Fruit fly (Drosophila melanogaster) whole organism, prepupa: ENCODE data around the gene spdo.
A peak's percentile ranks its signal among the peaks of the same experiment; 100 is the strongest.

ENCODE experiments used
- Blimp-1 ChIP-seq: fragments of 200-800 bp; sonication (Bioruptor generic); optimal IDR thresholded peaks from 3 replicates; lab custom pipeline; 2017; ENCODE audit warnings: missing biosample characterization, missing genetic modification characterization, mild to moderate bottlenecking, moderate library complexity, missing genetic modification reagents
- CG10631 ChIP-seq: fragments of 200-800 bp; sonication (Bioruptor generic); optimal IDR thresholded peaks from 2 replicates; lab custom pipeline; 2016; ENCODE audit warnings: missing biosample characterization, missing genetic modification characterization
- CG10669 ChIP-seq: fragments of 200-800 bp; sonication (Bioruptor generic); optimal IDR thresholded peaks from 3 replicates; lab custom pipeline; 2018; ENCODE audit warnings: missing biosample characterization, mild to moderate bottlenecking, missing genetic modification characterization, moderate library complexity
- CG11762 ChIP-seq: fragments of 200-800 bp; sonication (Bioruptor generic); optimal IDR thresholded peaks from 3 replicates; lab custom pipeline; 2016; ENCODE audit warnings: missing biosample characterization, missing genetic modification characterization; ENCODE audit not compliant: insufficient read depth
- CG11902 ChIP-seq: fragments of 200-800 bp; sonication (Bioruptor generic); optimal IDR thresholded peaks from 3 replicates; lab custom pipeline; 2016; ENCODE audit warnings: missing biosample characterization, missing genetic modification characterization
- CG15336 ChIP-seq: fragments of 200-800 bp; sonication (Bioruptor generic); IDR thresholded peaks from 2 replicates; pipeline ENCODE4 v1.3.6; 2022; ENCODE audit warnings: missing biosample characterization, missing genetic modification characterization
- CG1621 ChIP-seq: fragments of 200-800 bp; sonication (Bioruptor generic); optimal IDR thresholded peaks from 3 replicates; lab custom pipeline; 2018; ENCODE audit warnings: missing biosample characterization, mild to moderate bottlenecking, missing genetic modification characterization
- CG16779 ChIP-seq: fragments of 200-800 bp; sonication (Bioruptor generic); optimal IDR thresholded peaks from 3 replicates; lab custom pipeline; 2017; ENCODE audit warnings: missing biosample characterization, mild to moderate bottlenecking, missing genetic modification characterization
- CG3032 ChIP-seq: fragments of 200-800 bp; optimal IDR thresholded peaks from 2 replicates; lab custom pipeline; 2019; ENCODE audit warnings: missing biosample characterization, mild to moderate bottlenecking, missing genetic modification characterization, moderate library complexity
- CG31627 ChIP-seq: fragments of 200-800 bp; sonication (Bioruptor generic); optimal IDR thresholded peaks from 3 replicates; lab custom pipeline; 2016; ENCODE audit warnings: missing biosample characterization, missing genetic modification characterization
- CG32006 ChIP-seq: fragments of 200-800 bp; sonication (Bioruptor generic); optimal IDR thresholded peaks from 3 replicates; lab custom pipeline; 2017; ENCODE audit warnings: missing biosample characterization, mild to moderate bottlenecking, missing genetic modification characterization
- CG3919 ChIP-seq: fragments of 200-800 bp; sonication (Bioruptor generic); optimal IDR thresholded peaks from 3 replicates; lab custom pipeline; 2016; ENCODE audit warnings: missing biosample characterization, missing genetic modification characterization
- CG4318 ChIP-seq: fragments of 200-800 bp; sonication (Bioruptor generic); optimal IDR thresholded peaks from 3 replicates; lab custom pipeline; 2017; ENCODE audit warnings: missing biosample characterization, mild to moderate bottlenecking, missing genetic modification characterization
- CG6276 ChIP-seq: fragments of 200-800 bp; sonication (Bioruptor generic); optimal IDR thresholded peaks from 2 replicates; lab custom pipeline; 2017; ENCODE audit warnings: missing biosample characterization, mild to moderate bottlenecking, missing genetic modification characterization
- CG7368 ChIP-seq: fragments of 200-800 bp; sonication (Bioruptor generic); optimal IDR thresholded peaks from 3 replicates; lab custom pipeline; 2016; ENCODE audit warnings: missing biosample characterization, missing genetic modification characterization
- CG8119 ChIP-seq: fragments of 200-800 bp; sonication (Bioruptor generic); IDR thresholded peaks from 3 replicates; pipeline ENCODE4 v1.3.6; 2022; ENCODE audit warnings: missing biosample characterization, missing genetic modification characterization
- CG8319 ChIP-seq: fragments of 200-800 bp; sonication (Bioruptor generic); optimal IDR thresholded peaks from 3 replicates; lab custom pipeline; 2016; ENCODE audit warnings: missing biosample characterization, missing genetic modification characterization
- CG8632 ChIP-seq: fragments of 200-800 bp; sonication (Bioruptor generic); optimal IDR thresholded peaks from 3 replicates; lab custom pipeline; 2016; ENCODE audit warnings: missing biosample characterization, missing genetic modification characterization
- Eip75B ChIP-seq: fragments of 200-800 bp; sonication (Bioruptor generic); optimal IDR thresholded peaks from 3 replicates; lab custom pipeline; 2016; ENCODE audit warnings: missing biosample characterization, missing genetic modification characterization
- Eip78C ChIP-seq: fragments of 200-800 bp; sonication (Bioruptor generic); peaks from one replicate; lab custom pipeline; 2016; ENCODE audit warnings: missing biosample characterization, missing genetic modification characterization
- Eip93F ChIP-seq: fragments of 200-800 bp; sonication (Bioruptor generic); optimal IDR thresholded peaks from 2 replicates; lab custom pipeline; 2016; ENCODE audit warnings: missing biosample characterization, mild to moderate bottlenecking, missing genetic modification characterization
- Ets96B ChIP-seq: fragments of 200-800 bp; optimal IDR thresholded peaks from 2 replicates; lab custom pipeline; 2019; ENCODE audit warnings: missing biosample characterization, mild to moderate bottlenecking, missing genetic modification characterization, moderate library complexity
- Hr38 ChIP-seq: sonication (Bioruptor generic); optimal IDR thresholded peaks from 2 replicates; lab custom pipeline; 2016; ENCODE audit warnings: missing biosample characterization, missing genetic modification characterization
- Hr4 ChIP-seq: fragments of 200-800 bp; sonication (Bioruptor generic); optimal IDR thresholded peaks from 3 replicates; lab custom pipeline; 2016; ENCODE audit warnings: missing biosample characterization, missing genetic modification characterization
- Lpt ChIP-seq: fragments of 200-800 bp; sonication (Bioruptor generic); optimal IDR thresholded peaks from 3 replicates; lab custom pipeline; 2016; ENCODE audit warnings: missing biosample characterization, missing genetic modification characterization
- Smox ChIP-seq: fragments of 200-800 bp; sonication (Bioruptor generic); optimal IDR thresholded peaks from 3 replicates; lab custom pipeline; 2016; ENCODE audit warnings: missing biosample characterization, missing genetic modification characterization
- Sox14 ChIP-seq: fragments of 200-800 bp; sonication (Bioruptor generic); optimal IDR thresholded peaks from 3 replicates; lab custom pipeline; 2016; ENCODE audit warnings: missing biosample characterization, missing genetic modification characterization
- Sox15 ChIP-seq: fragments of 200-800 bp; sonication (Bioruptor generic); optimal IDR thresholded peaks from 3 replicates; lab custom pipeline; 2016; ENCODE audit warnings: missing biosample characterization, missing genetic modification characterization
- achi ChIP-seq: fragments of 200-800 bp; sonication (Bioruptor generic); optimal IDR thresholded peaks from 3 replicates; lab custom pipeline; 2016; ENCODE audit warnings: missing biosample characterization, missing genetic modification characterization
- cyc ChIP-seq: fragments of 200-800 bp; sonication (Bioruptor generic); optimal IDR thresholded peaks from 3 replicates; lab custom pipeline; 2016; ENCODE audit warnings: missing biosample characterization, missing genetic modification characterization
- dac ChIP-seq: fragments of 200-800 bp; sonication (Bioruptor generic); optimal IDR thresholded peaks from 2 replicates; lab custom pipeline; 2017; ENCODE audit warnings: missing biosample characterization, mild to moderate bottlenecking, missing genetic modification characterization
- eg ChIP-seq: fragments of 200-800 bp; sonication (Bioruptor generic); IDR thresholded peaks from 3 replicates; pipeline ENCODE4 v1.3.6; 2022; ENCODE audit warnings: missing biosample characterization, missing genetic modification characterization
- fd85E ChIP-seq: fragments of 200-800 bp; sonication (Bioruptor generic); optimal IDR thresholded peaks from 3 replicates; lab custom pipeline; 2016; ENCODE audit warnings: missing biosample characterization, missing genetic modification characterization
- fkh ChIP-seq: fragments of 200-800 bp; sonication (Bioruptor generic); optimal IDR thresholded peaks from 3 replicates; lab custom pipeline; 2017; ENCODE audit warnings: missing biosample characterization, mild to moderate bottlenecking, missing genetic modification characterization, moderate library complexity
- lz ChIP-seq: fragments of 200-800 bp; sonication (Bioruptor generic); optimal IDR thresholded peaks from 3 replicates; lab custom pipeline; 2016; ENCODE audit warnings: missing biosample characterization, missing genetic modification characterization
- net ChIP-seq: fragments of 200-800 bp; sonication (Bioruptor generic); optimal IDR thresholded peaks from 3 replicates; lab custom pipeline; 2016; ENCODE audit warnings: missing biosample characterization, missing genetic modification characterization
- pdm3 ChIP-seq: fragments of 200-800 bp; sonication (Bioruptor generic); optimal IDR thresholded peaks from 3 replicates; lab custom pipeline; 2016; ENCODE audit warnings: missing biosample characterization, missing genetic modification characterization
- salr ChIP-seq, 2 experiments: fragments of 200-800 bp; sonication (Bioruptor generic); optimal IDR thresholded peaks; 3 replicates each; lab custom pipeline; 2016 to 2018; ENCODE audit warnings: missing biosample characterization in 2 of 2, missing genetic modification characterization in 2 of 2, mild to moderate bottlenecking in 1 of 2
- svp ChIP-seq: fragments of 200-800 bp; sonication (Bioruptor generic); peaks from one replicate; lab custom pipeline; 2016; ENCODE audit warnings: missing biosample characterization, missing genetic modification characterization
- topi ChIP-seq: fragments of 200-800 bp; sonication (Bioruptor generic); optimal IDR thresholded peaks from 3 replicates; lab custom pipeline; 2016; ENCODE audit warnings: missing biosample characterization, missing genetic modification characterization
- vri ChIP-seq: fragments of 200-800 bp; sonication (Bioruptor generic); optimal IDR thresholded peaks from 3 replicates; lab custom pipeline; 2016; ENCODE audit warnings: missing biosample characterization, mild to moderate bottlenecking, missing genetic modification characterization

spdo gene

dm6 chr3R:30488663-30489062 lies 12.2 kb downstream of the spdo start, which contains the start of gene Jon99Fi:
Gene Jon99Fi (plus strand): TSS chr3R:30488963.
- TF ChIP-seq CG4318 (GFP tag; lab: Kevin White, UChicago) (no peak), CG1621 (no peak), dac (GFP tag; lab: Kevin White, UChicago) (no peak), CG3919 (GFP tag; lab: Kevin White, UChicago) (no peak), CG11902 (GFP tag; lab: Kevin White, UChicago) (no peak), Eip78C (GFP tag; lab: Kevin White, UChicago) (no peak), topi (no peak), CG10669 (GFP tag; lab: Kevin White, UChicago) (no peak), svp (GFP tag; lab: Kevin White, UChicago) (no peak), CG8319 (GFP tag; lab: Kevin White, UChicago) (no peak), fkh (GFP tag; lab: Kevin White, UChicago) (no peak)

DNA sequence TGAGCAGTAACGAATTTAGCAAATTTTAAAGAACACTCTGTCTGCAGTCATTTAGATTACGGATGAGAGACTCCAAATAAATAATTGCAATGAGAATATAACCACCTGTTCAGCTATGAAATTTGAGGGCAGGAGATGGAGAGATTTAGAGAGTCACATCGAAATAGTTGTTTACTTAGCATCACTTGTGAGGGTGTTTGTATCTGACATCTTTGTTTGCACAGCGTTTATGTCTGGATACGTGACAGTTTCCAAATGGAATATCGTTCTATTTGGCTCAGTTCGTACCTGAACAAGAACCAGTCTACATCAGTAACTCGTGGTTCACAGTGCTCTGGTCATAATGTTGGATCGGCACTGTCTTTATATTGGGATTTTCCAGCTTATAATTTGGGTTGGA lies 13.3 kb downstream of the spdo start, which contains the start of gene PH4alphaSG2:
Gene PH4alphaSG2 (plus strand): TSS at position 278 of the 400 bp plus-strand sequence.
- TF ChIP-seq CG15336 (GFP tag; lab: Robert Waterston, UW) (no peak), Hr4 (no peak), fkh (GFP tag; lab: Kevin White, UChicago) (peak; percentile 43)

- TF ChIP-seq Blimp-1 (GFP tag; lab: Kevin White, UChicago) (peak; percentile 33), svp (GFP tag; lab: Kevin White, UChicago) (peak; percentile 23), Hr38 (no peak), salr (GFP tag; optimal IDR thresholded peaks at IDR 0.05; lab: Kevin White, UChicago) (no peak)
- TF ChIP-seq, all 60 proteins: peak for 2
Measured at dm6 chr3R:30496103-30496858, 19.8 kb downstream of the spdo start, which contains the start of gene PH4alphaMP. Gene PH4alphaMP (minus strand): TSS chr3R:30496153.

- no peak for TF ChIP-seq Sox15 (GFP tag; lab: Kevin White, UChicago)
Measured at dm6 chr3R:30500226-30500625, 23.7 kb downstream of the spdo start, which contains the start of gene PH4alphaNE1. Gene PH4alphaNE1 (minus strand): TSS chr3R:30500326.

DNA sequence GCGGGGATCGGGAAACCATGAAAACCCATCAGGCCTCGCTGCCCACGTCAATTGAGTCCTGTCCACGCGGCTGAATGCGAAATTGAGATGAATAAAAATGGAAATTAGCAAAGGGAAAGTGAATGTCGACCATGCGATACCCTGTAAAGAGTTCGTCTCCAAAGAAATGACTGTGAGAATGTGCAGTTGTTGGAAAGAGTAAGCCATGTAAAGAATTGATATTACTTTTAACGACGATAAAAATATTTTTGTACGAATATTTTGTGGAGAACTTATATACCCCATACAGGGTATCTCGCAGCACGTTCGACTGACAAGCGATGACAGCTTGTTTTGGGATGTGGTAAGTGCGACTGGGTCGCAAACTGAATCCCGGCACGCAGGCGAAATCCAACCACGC lies 24.7 kb downstream of the spdo start:
- TF ChIP-seq CG16779 (tag; lab: Kevin White, UChicago): peak; percentile 21
- TF ChIP-seq svp (GFP tag; lab: Kevin White, UChicago): peak; percentile 86
- peak; percentile 76 for TF ChIP-seq eg (GFP tag; lab: Robert Waterston, UW)
- peak; percentile 37 for TF ChIP-seq CG7368 (GFP tag; lab: Kevin White, UChicago)
- TF ChIP-seq CG31627 (GFP tag; lab: Kevin White, UChicago): peak; percentile 83
- TF ChIP-seq CG8119 (GFP tag; lab: Robert Waterston, UW): peak; percentile 73
- peak; percentile 78 for TF ChIP-seq Hr4
- TF ChIP-seq fd85E (GFP tag; lab: Kevin White, UChicago): no peak
- peak; percentile 60 for TF ChIP-seq pdm3 (GFP tag; lab: Kevin White, UChicago)
- peak; percentile 66 for TF ChIP-seq achi (GFP tag; lab: Kevin White, UChicago)
- TF ChIP-seq lz (GFP tag; lab: Kevin White, UChicago): peak; percentile 76
- TF ChIP-seq Eip93F (GFP tag; lab: Kevin White, UChicago): no peak
- peak; percentile 26 for TF ChIP-seq CG8632 (GFP tag; lab: Kevin White, UChicago)
- peak; percentile 55 for TF ChIP-seq CG1621
- TF ChIP-seq Eip75B (GFP tag; lab: Kevin White, UChicago): peak; percentile 63
- TF ChIP-seq CG6276 (GFP tag; lab: Kevin White, UChicago): peak; percentile 40
- TF ChIP-seq vri (GFP tag; lab: Kevin White, UChicago): no peak
- TF ChIP-seq CG3032 (tag; lab: Kevin White, UChicago): no peak
- TF ChIP-seq CG3919 (GFP tag; lab: Kevin White, UChicago): peak; percentile 76
- peak; percentile 25 for TF ChIP-seq CG11762 (GFP tag; lab: Kevin White, UChicago)
- TF ChIP-seq dac (GFP tag; lab: Kevin White, UChicago): no peak
- TF ChIP-seq Smox (GFP tag; lab: Kevin White, UChicago): peak; percentile 62
- TF ChIP-seq Sox14 (GFP tag; lab: Kevin White, UChicago): peak; percentile 68
- peak; percentile 52 for TF ChIP-seq CG11902 (GFP tag; lab: Kevin White, UChicago)
- TF ChIP-seq CG10631 (GFP tag; lab: Kevin White, UChicago): peak; percentile 62
- peak; percentile 72 for TF ChIP-seq CG15336 (GFP tag; lab: Robert Waterston, UW)
- no peak for TF ChIP-seq Ets96B (tag; lab: Kevin White, UChicago)
- peak; percentile 47 for TF ChIP-seq net
- TF ChIP-seq CG32006 (GFP tag; lab: Kevin White, UChicago): peak; percentile 73
- TF ChIP-seq Lpt: no peak
- TF ChIP-seq Sox15 (GFP tag; lab: Kevin White, UChicago): peak; percentile 48
- peak; percentile 76 for TF ChIP-seq cyc
